Fruit fly (Drosophila melanogaster) whole organism: Measurements from ENCODE around the gene CG8360.

Source experiments
- CG8478 ChIP-seq: fragments of >200 bp; optimal IDR thresholded peaks from 2 replicates; lab custom pipeline; 2018; ENCODE audit warnings: inconsistent platforms
- Dll ChIP-seq: fragments of >200 bp; optimal IDR thresholded peaks from 2 replicates; lab custom pipeline; 2017
- psq ChIP-seq: fragments of >200 bp; optimal IDR thresholded peaks from 2 replicates; lab custom pipeline; 2017
- usp ChIP-seq: fragments of >200 bp; optimal IDR thresholded peaks from 2 replicates; lab custom pipeline; 2017; ENCODE audit warnings: missing biosample characterization, missing genetic modification characterization, mixed read lengths

- no peak for TF ChIP-seq Dll
- TF ChIP-seq usp: no peak
- TF ChIP-seq psq (lab: Kevin White, UChicago): no peak
- TF ChIP-seq CG8478: no peak
These were observed 2.6 kb downstream of the CG8360 start, which contains the start of gene CG8349 for dm6 chr2L:8215259-8215929.
